Fruit fly (Drosophila melanogaster): ENCODE data around the gene ush.

ush gene

dm6 chr2L:512028-512427 lies 36.0 kb downstream of the ush start (continued):
- peak; percentile 80 for TF ChIP-seq CG17328 (GFP tag; IDR thresholded peaks at IDR 0.05)
- TF ChIP-seq Jarid2 (GFP tag; optimal IDR thresholded peaks at IDR 0.05): no peak
- peak; percentile 63 for TF ChIP-seq tio (GFP tag; optimal IDR thresholded peaks at IDR 0.05)
- peak; percentile 52; the same call in 1 of the 2 replicates for TF ChIP-seq Awh (GFP tag; IDR thresholded peaks at IDR 0.05)
- no peak for TF ChIP-seq sima (GFP tag; optimal IDR thresholded peaks at IDR 0.05)
- no peak for TF ChIP-seq CG16813 (GFP tag; IDR thresholded peaks at IDR 0.05; ENCODE audit: partially characterized antibody)
- peak; percentile 39 for TF ChIP-seq bcd (GFP tag; optimal IDR thresholded peaks at IDR 0.05)
- peak; percentile 63 for TF ChIP-seq CG5245 (GFP tag; optimal IDR thresholded peaks at IDR 0.05)
- TF ChIP-seq ato (GFP tag; IDR thresholded peaks at IDR 0.05; ENCODE audit: partially characterized antibody): no peak
- TF ChIP-seq Hmr (GFP tag; optimal IDR thresholded peaks at IDR 0.05): peak; percentile 54
- peak; percentile 15 for TF ChIP-seq Meics (GFP tag; optimal IDR thresholded peaks at IDR 0.05)
- peak; percentile 39 for TF ChIP-seq CG30431 (GFP tag; optimal IDR thresholded peaks at IDR 0.05)
- peak; percentile 5 for TF ChIP-seq caup (GFP tag; optimal IDR thresholded peaks at IDR 0.05; ENCODE audit: severe bottlenecking)
- TF ChIP-seq lola (GFP tag; optimal IDR thresholded peaks at IDR 0.05): peak in 1 of 3 experiments; percentile 51
- TF ChIP-seq Med (GFP tag): peak; percentile 59
- TF ChIP-seq wdn (GFP tag; IDR thresholded peaks at IDR 0.05): peak; percentile 52
- TF ChIP-seq CG3281 (GFP tag; optimal IDR thresholded peaks at IDR 0.05): no peak
- TF ChIP-seq Camta (GFP tag; optimal IDR thresholded peaks at IDR 0.05): peak; percentile 26
- no peak for TF ChIP-seq her (GFP tag; optimal IDR thresholded peaks at IDR 0.05)
- TF ChIP-seq CG8290 (GFP tag; optimal IDR thresholded peaks at IDR 0.05): no peak
- peak in 1 of 2 experiments; percentile 6 for TF ChIP-seq CG8290 (tag; optimal IDR thresholded peaks at IDR 0.05)
- TF ChIP-seq Hr3 (GFP tag; optimal IDR thresholded peaks at IDR 0.05): peak; percentile 61
- TF ChIP-seq sens-2 (GFP tag; IDR thresholded peaks at IDR 0.05): peak; percentile 66; the same call in 1 of the 2 replicates
- peak; percentile 37 to 75 for TF ChIP-seq Hr51 (GFP tag; optimal IDR thresholded peaks at IDR 0.05)
- TF ChIP-seq NC2α (GFP tag; optimal IDR thresholded peaks at IDR 0.05): no peak
- peak; percentile 58 for TF ChIP-seq Chrac-16 (GFP tag; optimal IDR thresholded peaks at IDR 0.05)
- peak; percentile 52 for TF ChIP-seq org-1 (GFP tag; optimal IDR thresholded peaks at IDR 0.05)
- TF ChIP-seq scrt (GFP tag; optimal IDR thresholded peaks at IDR 0.05): no peak
- no peak for TF ChIP-seq CG3726 (GFP tag; IDR thresholded peaks at IDR 0.05)
- TF ChIP-seq jumu (GFP tag; optimal IDR thresholded peaks at IDR 0.05): peak; percentile 12
- TF ChIP-seq ci (GFP tag; IDR thresholded peaks at IDR 0.05): peak; percentile 83
- no peak for TF ChIP-seq tx (GFP tag; optimal IDR thresholded peaks at IDR 0.05)
- no peak for TF ChIP-seq peb (GFP tag; IDR thresholded peaks at IDR 0.05)
- no peak for TF ChIP-seq CG17186 (GFP tag; optimal IDR thresholded peaks at IDR 0.05)
- TF ChIP-seq ara (GFP tag; IDR thresholded peaks at IDR 0.05): 0 out of 2 replicates have a peak, but pooled peaks have one; percentile 39
- no peak for TF ChIP-seq CG13624 (GFP tag; optimal IDR thresholded peaks at IDR 0.05)
- peak; percentile 1 for TF ChIP-seq Hand (GFP tag; optimal IDR thresholded peaks at IDR 0.05)
- peak; percentile 23 for TF ChIP-seq fd3F (GFP tag; optimal IDR thresholded peaks at IDR 0.05)
- TF ChIP-seq z (GFP tag; IDR thresholded peaks at IDR 0.05): no peak
- peak; percentile 50; the same call in 1 of the 3 replicates for TF ChIP-seq Mrtf (GFP tag; IDR thresholded peaks at IDR 0.05)
- peak; percentile 5 for TF ChIP-seq Bteb2 (GFP tag; optimal IDR thresholded peaks at IDR 0.05)
- TF ChIP-seq Dfd (GFP tag; optimal IDR thresholded peaks at IDR 0.05): no peak
- TF ChIP-seq CG6654 (GFP tag; optimal IDR thresholded peaks at IDR 0.05): no peak
- no peak for TF ChIP-seq Fer1 (GFP tag; optimal IDR thresholded peaks at IDR 0.05)
- no peak for TF ChIP-seq Sin3A (optimal IDR thresholded peaks at IDR 0.05)
- TF ChIP-seq CG18764 (GFP tag; optimal IDR thresholded peaks at IDR 0.05): peak; percentile 1
- TF ChIP-seq dmrt11E (tag; optimal IDR thresholded peaks at IDR 0.05): peak; percentile 65
- TF ChIP-seq prd (optimal IDR thresholded peaks at IDR 0.05): no peak
- peak; percentile 55; the same call in 2 of the 3 replicates for TF ChIP-seq prd (GFP tag; IDR thresholded peaks at IDR 0.05)
- TF ChIP-seq CG14710 (tag; optimal IDR thresholded peaks at IDR 0.05): peak; percentile 19
- peak; percentile 40; the same call in 1 of the 2 replicates for TF ChIP-seq Atf6 (GFP tag; IDR thresholded peaks at IDR 0.05)
- TF ChIP-seq Drgx (GFP tag; IDR thresholded peaks at IDR 0.05): no peak

All from whole organism, embryonic.